Fruit fly (Drosophila melanogaster) whole organism, embryonic: ENCODE measurements around the gene Ilp5.
A peak's percentile ranks its signal among the peaks of the same experiment; 100 is the strongest.

Experiments used
- Abd-B ChIP-seq: fragments of 200-800 bp; sonication (Bioruptor generic); optimal IDR thresholded peaks from 2 replicates; lab custom pipeline; 2018; ENCODE audit warnings: missing biosample characterization, mild to moderate bottlenecking, missing genetic modification characterization, moderate library complexity
- Adf1 ChIP-seq: fragments of 200-800 bp; sonication (Bioruptor generic); IDR thresholded peaks from 2 replicates; pipeline ENCODE4 v1.3.6; 2022; ENCODE audit warnings: missing biosample characterization, missing genetic modification characterization
- Atf-2 ChIP-seq: fragments of 200-800 bp; sonication (Bioruptor generic); optimal IDR thresholded peaks from 2 replicates; lab custom pipeline; 2016; ENCODE audit warnings: missing biosample characterization, missing genetic modification characterization
- C15 ChIP-seq: fragments of 200-800 bp; sonication (Bioruptor generic); IDR thresholded peaks from 3 replicates; pipeline ENCODE4 v1.3.6; 2022; ENCODE audit warnings: missing biosample characterization, missing genetic modification characterization
- CG10147 ChIP-seq: fragments of 200-800 bp; sonication (Bioruptor generic); optimal IDR thresholded peaks from 2 replicates; lab custom pipeline; 2019; ENCODE audit warnings: missing biosample characterization, mild to moderate bottlenecking, missing genetic modification characterization, moderate library complexity
- CG1024 ChIP-seq: fragments of 200-800 bp; sonication (Bioruptor generic); IDR thresholded peaks from 2 replicates; pipeline ENCODE4 v1.3.6; 2022; ENCODE audit warnings: missing biosample characterization, missing genetic modification characterization
- CG1233 ChIP-seq: fragments of 200-800 bp; sonication (Bioruptor generic); optimal IDR thresholded peaks from 4 replicates; lab custom pipeline; 2018; ENCODE audit warnings: missing biosample characterization, mild to moderate bottlenecking, missing genetic modification characterization
- CG14014 ChIP-seq: fragments of 200-800 bp; sonication (Bioruptor generic); IDR thresholded peaks from 2 replicates; pipeline ENCODE4 v1.3.6; 2022; ENCODE audit warnings: missing biosample characterization, missing genetic modification characterization
- CG15011 ChIP-seq: fragments of 200-800 bp; sonication (Bioruptor generic); optimal IDR thresholded peaks from 3 replicates; lab custom pipeline; 2018; ENCODE audit warnings: missing biosample characterization, mild to moderate bottlenecking, missing genetic modification characterization
- CG1529 ChIP-seq: fragments of 200-800 bp; sonication (Bioruptor generic); optimal IDR thresholded peaks from 3 replicates; lab custom pipeline; 2018; ENCODE audit warnings: missing biosample characterization, missing genetic modification characterization
- CG15514 ChIP-seq: fragments of 200-800 bp; sonication (Bioruptor generic); optimal IDR thresholded peaks from 3 replicates; lab custom pipeline; 2017; ENCODE audit warnings: missing biosample characterization, missing genetic modification characterization, mild to moderate bottlenecking, moderate library complexity, missing genetic modification reagents
- CG15696 ChIP-seq: fragments of 200-800 bp; sonication (Bioruptor generic); optimal IDR thresholded peaks from 2 replicates; lab custom pipeline; 2019; ENCODE audit warnings: missing biosample characterization, mild to moderate bottlenecking, missing genetic modification characterization, moderate library complexity
- CG18262 ChIP-seq: fragments of 200-800 bp; optimal IDR thresholded peaks from 3 replicates; lab custom pipeline; 2019; ENCODE audit warnings: missing biosample characterization, mild to moderate bottlenecking, missing genetic modification characterization, moderate library complexity
- CG31441 ChIP-seq: fragments of 200-800 bp; sonication (Bioruptor generic); IDR thresholded peaks from 2 replicates; pipeline ENCODE4 v1.3.6; 2022; ENCODE audit warnings: missing biosample characterization, missing genetic modification characterization
- CG3847 ChIP-seq: fragments of 200-800 bp; sonication (Bioruptor generic); IDR thresholded peaks from 2 replicates; pipeline ENCODE4 v1.3.6; 2022; ENCODE audit warnings: missing biosample characterization, missing genetic modification characterization
- CG6854 ChIP-seq: fragments of 200-800 bp; sonication (Bioruptor generic); optimal IDR thresholded peaks from 3 replicates; lab custom pipeline; 2017; ENCODE audit warnings: missing biosample characterization, mild to moderate bottlenecking, missing genetic modification characterization
- CG7357 ChIP-seq: fragments of 200-800 bp; sonication (Bioruptor generic); IDR thresholded peaks from 3 replicates; pipeline ENCODE4 v1.3.6; 2022; ENCODE audit warnings: missing biosample characterization, missing genetic modification characterization
- CG7556 ChIP-seq: fragments of 200-800 bp; sonication (Bioruptor generic); optimal IDR thresholded peaks from 2 replicates; lab custom pipeline; 2017; ENCODE audit warnings: missing biosample characterization, mild to moderate bottlenecking, missing genetic modification characterization
- CG8359 ChIP-seq: fragments of 200-800 bp; sonication (Bioruptor generic); optimal IDR thresholded peaks from 2 replicates; lab custom pipeline; 2017; ENCODE audit warnings: missing biosample characterization, mild to moderate bottlenecking, missing genetic modification characterization, borderline replicate concordance
- Dek ChIP-seq: fragments of 200-800 bp; sonication (Bioruptor generic); optimal IDR thresholded peaks from 3 replicates; lab custom pipeline; 2019; ENCODE audit warnings: missing biosample characterization, mild to moderate bottlenecking, missing genetic modification characterization, moderate library complexity
- Dfd ChIP-seq, 2 experiments: fragments of >200 bp; optimal IDR thresholded peaks; 2 replicates each; lab custom pipeline; 2017; ENCODE audit warnings: missing biosample characterization in 2 of 2, missing genetic modification characterization in 2 of 2
- Dip2 ChIP-seq: fragments of 200-800 bp; sonication (Bioruptor generic); IDR thresholded peaks from 2 replicates; pipeline ENCODE4 v1.3.6; 2022; ENCODE audit warnings: missing biosample characterization, missing genetic modification characterization
- Eip74EF ChIP-seq, 2 experiments: fragments of 200-800 bp in 1 of 2; fragments of >200 bp in 1 of 2; sonication (Bioruptor generic) in 1 of 2; optimal IDR thresholded peaks; 2 replicates each; lab custom pipeline; 2017 to 2019; ENCODE audit warnings: missing biosample characterization in 2 of 2, missing genetic modification characterization in 2 of 2, mild to moderate bottlenecking in 1 of 2, moderate library complexity in 1 of 2
- HLH54F ChIP-seq: fragments of 200-800 bp; sonication (Bioruptor generic); optimal IDR thresholded peaks from 3 replicates; lab custom pipeline; 2016; ENCODE audit warnings: missing biosample characterization, missing genetic modification characterization
- Hey ChIP-seq: fragments of 200-800 bp; sonication (Bioruptor generic); optimal IDR thresholded peaks from 3 replicates; lab custom pipeline; 2018; ENCODE audit warnings: missing biosample characterization, mild to moderate bottlenecking, missing genetic modification characterization
- MTF-1 ChIP-seq: fragments of 200-800 bp; sonication (Bioruptor generic); optimal IDR thresholded peaks from 2 replicates; lab custom pipeline; 2018; ENCODE audit warnings: missing biosample characterization, mild to moderate bottlenecking, missing genetic modification characterization, borderline replicate concordance
- Mad ChIP-seq: fragments of 200-800 bp; sonication (Bioruptor generic); optimal IDR thresholded peaks from 2 replicates; lab custom pipeline; 2016; ENCODE audit warnings: missing biosample characterization, missing genetic modification characterization
- Max ChIP-seq: fragments of 200-800 bp; sonication (Bioruptor generic); optimal IDR thresholded peaks from 2 replicates; lab custom pipeline; 2016; ENCODE audit warnings: missing biosample characterization, mild to moderate bottlenecking, missing genetic modification characterization
- Oli ChIP-seq: fragments of 200-800 bp; sonication (Bioruptor generic); optimal IDR thresholded peaks from 2 replicates; lab custom pipeline; 2018; ENCODE audit warnings: missing biosample characterization, mild to moderate bottlenecking, missing genetic modification characterization, moderate library complexity
- Optix ChIP-seq: fragments of 200-800 bp; sonication (Bioruptor generic); IDR thresholded peaks from 3 replicates; pipeline ENCODE4 v1.3.6; 2022; ENCODE audit warnings: missing biosample characterization, missing genetic modification characterization
- Rfx ChIP-seq: fragments of 200-800 bp; sonication (Bioruptor generic); IDR thresholded peaks from 2 replicates; pipeline ENCODE4 v1.3.6; 2022; ENCODE audit warnings: missing biosample characterization, missing genetic modification characterization
- Six4 ChIP-seq: fragments of 200-800 bp; sonication (Bioruptor generic); optimal IDR thresholded peaks from 2 replicates; lab custom pipeline; 2016; ENCODE audit warnings: missing biosample characterization, missing genetic modification characterization
- Trl ChIP-seq, 3 experiments: fragments of >200 bp in 2 of 3; fragments of 200-800 bp in 1 of 3; sonication (Bioruptor generic) in 1 of 3; optimal IDR thresholded peaks; 2 replicates in 1 of 3; 3 replicates in 2 of 3; lab custom pipeline; 2016 to 2017; ENCODE audit warnings: missing biosample characterization in 1 of 3, missing genetic modification characterization in 1 of 3
- ase ChIP-seq: fragments of 200-800 bp; sonication (Bioruptor generic); IDR thresholded peaks from 3 replicates; pipeline ENCODE4 v1.3.6; 2022; ENCODE audit warnings: missing biosample characterization, missing genetic modification characterization
- cad ChIP-seq: fragments of >200 bp; optimal IDR thresholded peaks from 2 replicates; lab custom pipeline; 2017; ENCODE audit warnings: missing biosample characterization, missing genetic modification characterization
- ci ChIP-seq: fragments of 200-800 bp; sonication (Bioruptor generic); IDR thresholded peaks from 3 replicates; pipeline ENCODE4 v1.3.6; 2022; ENCODE audit warnings: missing biosample characterization, missing genetic modification characterization
- ham ChIP-seq: fragments of 200-800 bp; sonication (Bioruptor generic); IDR thresholded peaks from 2 replicates; pipeline ENCODE4 v1.3.6; 2022; ENCODE audit warnings: missing biosample characterization, missing genetic modification characterization
- hbn ChIP-seq: fragments of 200-800 bp; sonication (Bioruptor generic); IDR thresholded peaks from 2 replicates; pipeline ENCODE4 v1.3.6; 2022; ENCODE audit warnings: missing biosample characterization, missing genetic modification characterization; ENCODE audit not compliant: partially characterized antibody
- her ChIP-seq: fragments of 200-800 bp; sonication (Bioruptor generic); optimal IDR thresholded peaks from 2 replicates; lab custom pipeline; 2016; ENCODE audit warnings: missing biosample characterization, missing genetic modification characterization
- hkb ChIP-seq, 2 experiments: fragments of 200-800 bp in 1 of 2; fragments of >200 bp in 1 of 2; sonication (Bioruptor generic) in 1 of 2; IDR thresholded peaks in 1 of 2; optimal IDR thresholded peaks in 1 of 2; 2 replicates each; pipeline versions ENCODE4 v1.3.6 to Lab custom; 2017 to 2022; ENCODE audit warnings: missing biosample characterization in 1 of 2, missing genetic modification characterization in 1 of 2
- inv ChIP-seq: fragments of 200-800 bp; sonication (Bioruptor generic); IDR thresholded peaks from 2 replicates; pipeline ENCODE4 v1.3.6; 2022; ENCODE audit warnings: missing biosample characterization, missing genetic modification characterization; ENCODE audit not compliant: partially characterized antibody
- lmd ChIP-seq: fragments of 200-800 bp; sonication (Bioruptor generic); IDR thresholded peaks from 2 replicates; pipeline ENCODE4 v1.3.6; 2022; ENCODE audit warnings: missing biosample characterization, missing genetic modification characterization
- mld ChIP-seq: fragments of 200-800 bp; sonication (Bioruptor generic); IDR thresholded peaks from 3 replicates; pipeline ENCODE4 v1.3.6; 2022; ENCODE audit warnings: missing biosample characterization, missing genetic modification characterization; ENCODE audit not compliant: partially characterized antibody
- oc ChIP-seq: fragments of 200-800 bp; sonication (Bioruptor generic); optimal IDR thresholded peaks from 2 replicates; lab custom pipeline; 2018; ENCODE audit warnings: missing biosample characterization, mild to moderate bottlenecking, missing genetic modification characterization, moderate library complexity
- pnt ChIP-seq: fragments of 200-800 bp; sonication (Bioruptor generic); optimal IDR thresholded peaks from 3 replicates; lab custom pipeline; 2016; ENCODE audit warnings: missing biosample characterization, missing genetic modification characterization
- seq ChIP-seq: fragments of 200-800 bp; sonication (Bioruptor generic); IDR thresholded peaks from 2 replicates; pipeline ENCODE4 v1.3.6; 2022; ENCODE audit warnings: missing biosample characterization, missing genetic modification characterization
- sima ChIP-seq: fragments of 200-800 bp; sonication (Bioruptor generic); optimal IDR thresholded peaks from 2 replicates; lab custom pipeline; 2016; ENCODE audit warnings: missing biosample characterization, missing genetic modification characterization
- yki ChIP-seq: fragments of >200 bp; optimal IDR thresholded peaks from 3 replicates; lab custom pipeline; 2018

The Ilp5 gene

dm6 chr3L:9856430-9857218 is 32.9 kb upstream of the Ilp5 start (continued):
- TF ChIP-seq CG15696 (tag; lab: Kevin White, UChicago): peak; percentile 92
- peak; percentile 76 for TF ChIP-seq seq (GFP tag; lab: Robert Waterston, UW)
- peak; percentile 17 for TF ChIP-seq CG7556 (GFP tag; lab: Kevin White, UChicago)
- TF ChIP-seq Rfx: peak; percentile 72
- no peak for TF ChIP-seq cad
- TF ChIP-seq Eip74EF (GFP tag; optimal IDR thresholded peaks at IDR 0.05; lab: Kevin White, UChicago): peak in 1 of 2 experiments; percentile 79
- peak; percentile 82 for TF ChIP-seq Oli (tag; lab: Kevin White, UChicago)
- no peak for TF ChIP-seq pnt (GFP tag; lab: Kevin White, UChicago)
- peak; percentile 79 for TF ChIP-seq CG8359 (GFP tag; lab: Kevin White, UChicago)
- no peak for TF ChIP-seq Adf1 (GFP tag; lab: Robert Waterston, UW)
- peak; percentile 60; the same call in 2 of the 3 replicates for TF ChIP-seq Optix (GFP tag; lab: Robert Waterston, UW)
- no peak for TF ChIP-seq Trl (optimal IDR thresholded peaks at IDR 0.05; lab: Kevin White, UChicago)
- no peak for TF ChIP-seq Trl (GFP tag; optimal IDR thresholded peaks at IDR 0.05; lab: Kevin White, UChicago)
- TF ChIP-seq ci: peak; percentile 82; the same call in 1 of the 3 replicates
- TF ChIP-seq Dip2: no peak
- TF ChIP-seq her (GFP tag; lab: Kevin White, UChicago): no peak
- TF ChIP-seq CG1024 (GFP tag; lab: Robert Waterston, UW): peak; percentile 70
- TF ChIP-seq CG18262 (tag; lab: Kevin White, UChicago): peak; percentile 92
- TF ChIP-seq Dek (tag; lab: Kevin White, UChicago): peak; percentile 55
- no peak for TF ChIP-seq Atf-2 (GFP tag; lab: Kevin White, UChicago)
- no peak for TF ChIP-seq CG15011 (GFP tag; lab: Kevin White, UChicago)
- no peak for TF ChIP-seq hkb (optimal IDR thresholded peaks at IDR 0.05; lab: Kevin White, UChicago)
- TF ChIP-seq hkb (GFP tag; IDR thresholded peaks at IDR 0.05; lab: Robert Waterston, UW): peak; percentile 83
- TF ChIP-seq HLH54F (GFP tag; lab: Kevin White, UChicago): no peak
- TF ChIP-seq ase: peak; percentile 83
- no peak for TF ChIP-seq C15 (GFP tag; lab: Robert Waterston, UW)
- peak; percentile 34 for TF ChIP-seq CG15514 (GFP tag; lab: Kevin White, UChicago)
- 0 out of 2 replicates have a peak, but pooled peaks have one; percentile 32 for TF ChIP-seq ham (GFP tag; lab: Robert Waterston, UW)
- TF ChIP-seq Hey (tag; lab: Kevin White, UChicago): no peak
- TF ChIP-seq Max: peak; percentile 34
- no peak for TF ChIP-seq mld (GFP tag; lab: Robert Waterston, UW)
- peak; percentile 82 for TF ChIP-seq CG1233 (GFP tag; lab: Kevin White, UChicago)
- peak; percentile 81 for TF ChIP-seq lmd (GFP tag; lab: Robert Waterston, UW)
- peak; percentile 63; the same call in 1 of the 2 replicates for TF ChIP-seq CG14014 (GFP tag; lab: Robert Waterston, UW)
- TF ChIP-seq Abd-B (GFP tag; lab: Kevin White, UChicago): peak; percentile 78
- peak; percentile 83 for TF ChIP-seq oc
- peak; percentile 67 for TF ChIP-seq CG10147 (GFP tag; lab: Kevin White, UChicago)
- TF ChIP-seq CG31441: peak; percentile 84
- TF ChIP-seq Mad (GFP tag; lab: Kevin White, UChicago): no peak
- TF ChIP-seq Dfd (GFP tag; optimal IDR thresholded peaks at IDR 0.05; lab: Kevin White, UChicago): no peak
- TF ChIP-seq CG7357 (GFP tag; lab: Robert Waterston, UW): peak; percentile 56; the same call in 1 of the 3 replicates
- no peak for TF ChIP-seq yki (lab: Kevin White, UChicago)
- TF ChIP-seq hbn: no peak
- peak; percentile 55 for TF ChIP-seq CG6854 (GFP tag; lab: Kevin White, UChicago)
- TF ChIP-seq MTF-1 (GFP tag; lab: Kevin White, UChicago): peak; percentile 19
- no peak for TF ChIP-seq sima (GFP tag; lab: Kevin White, UChicago)
- peak; percentile 60 for TF ChIP-seq CG3847 (GFP tag; lab: Robert Waterston, UW)
- peak; percentile 74 for TF ChIP-seq Six4 (GFP tag; lab: Kevin White, UChicago)
- no peak for TF ChIP-seq inv (GFP tag; lab: Robert Waterston, UW)
- TF ChIP-seq CG1529 (GFP tag; lab: Kevin White, UChicago): peak; percentile 65
